Fruit fly (Drosophila melanogaster) whole organism, wandering third instar larva: Measurements from ENCODE around the gene CG1092.

Experiments used
- Rel ChIP-seq, 2 experiments: fragments of 200-800 bp; sonication (Bioruptor generic) in 1 of 2; optimal IDR thresholded peaks; 2 replicates in 1 of 2; 3 replicates in 1 of 2; lab custom pipeline; 2016 to 2019; ENCODE audit warnings: mild to moderate bottlenecking in 2 of 2, missing biosample characterization in 2 of 2, missing genetic modification characterization in 2 of 2, moderate library complexity in 1 of 2
- dsf ChIP-seq: sonication (Bioruptor generic); optimal IDR thresholded peaks from 2 replicates; lab custom pipeline; 2016; ENCODE audit warnings: missing biosample characterization, missing genetic modification characterization, borderline replicate concordance
- ey ChIP-seq: fragments of 200-800 bp; sonication (Bioruptor generic); optimal IDR thresholded peaks from 2 replicates; lab custom pipeline; 2016; ENCODE audit warnings: missing biosample characterization, missing genetic modification characterization
- usp ChIP-seq: fragments of >200 bp; optimal IDR thresholded peaks from 2 replicates; lab custom pipeline; 2017; ENCODE audit warnings: missing biosample characterization, missing genetic modification characterization

DNA sequence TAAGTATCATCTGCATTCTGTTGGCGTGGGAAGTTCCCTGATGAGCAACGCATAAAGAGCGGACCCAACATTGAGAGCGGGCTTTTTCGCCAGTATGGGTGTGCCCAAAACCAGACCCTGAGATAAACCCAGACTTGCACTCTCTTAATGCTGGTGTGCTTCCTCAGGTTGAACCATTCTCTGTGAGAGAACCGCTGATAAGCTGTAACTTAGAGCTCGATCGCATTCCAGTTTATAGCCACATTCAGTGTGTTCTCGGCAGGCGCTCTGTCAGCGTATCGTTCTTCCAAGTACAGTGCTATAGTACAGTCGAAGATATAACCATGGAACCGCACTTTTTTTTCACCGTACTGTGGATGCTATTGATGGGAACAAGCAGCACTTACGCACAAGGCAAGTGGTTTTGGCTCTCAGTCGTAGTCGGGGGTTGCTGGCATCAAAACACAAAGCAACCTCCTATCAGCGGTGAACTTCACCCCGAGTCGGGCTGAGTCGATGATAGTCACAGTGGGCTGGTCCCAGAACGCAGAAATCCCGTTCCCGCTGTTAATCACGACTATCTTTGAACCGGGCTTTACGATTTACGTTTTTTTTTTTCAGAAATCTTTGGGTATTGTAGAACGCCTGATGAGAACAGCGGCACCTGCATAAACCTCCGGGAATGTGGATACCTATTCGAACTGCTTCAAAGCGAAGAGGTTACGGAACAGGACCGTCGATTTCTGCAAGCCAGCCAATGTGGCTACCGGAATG lies 41.3 kb downstream of the CG1092 start, which contains the start of gene MP1:
- no peak for TF ChIP-seq ey
- no peak for TF ChIP-seq dsf
- TF ChIP-seq usp (GFP tag; lab: Kevin White, UChicago) = no peak
- no peak for TF ChIP-seq Rel (GFP tag; optimal IDR thresholded peaks at IDR 0.05; lab: Kevin White, UChicago)
- peak; percentile 60 for TF ChIP-seq Rel (tag; optimal IDR thresholded peaks at IDR 0.05; lab: Kevin White, UChicago)
